Worm (Caenorhabditis elegans): ENCODE data around the gene spi-1.

Gene spi-1

ce11 chrII:7519221-7519620 is 23.2 kb downstream of the spi-1 start, which contains the start of gene glb-9:
Gene glb-9, minus strand, starts transcription at chrII:7519321.
- TF ChIP-seq him-1 (tag; optimal IDR thresholded peaks at IDR 0.05) (no peak), W03F9.2 (tag; optimal IDR thresholded peaks at IDR 0.05) (no peak), dao-5 (tag; optimal IDR thresholded peaks at IDR 0.05) (no peak)

ce11 chrII:7521420-7521819 is 25.4 kb downstream of the spi-1 start:
- no peak for TF ChIP-seq dao-5 (tag; optimal IDR thresholded peaks at IDR 0.05)
- TF ChIP-seq W03F9.2 (tag; optimal IDR thresholded peaks at IDR 0.05), result no peak
- TF ChIP-seq him-1 (tag; optimal IDR thresholded peaks at IDR 0.05), result no peak

ce11 chrII:7523281-7523680 is 27.2 kb downstream of the spi-1 start, which contains the start of gene ZK1290.15:
Gene ZK1290.15, plus strand, starts transcription at chrII:7523581.
- TF ChIP-seq dao-5 (tag; optimal IDR thresholded peaks at IDR 0.05) (no peak), him-1 (tag; optimal IDR thresholded peaks at IDR 0.05) (no peak), W03F9.2 (tag; optimal IDR thresholded peaks at IDR 0.05) (no peak)

DNA sequence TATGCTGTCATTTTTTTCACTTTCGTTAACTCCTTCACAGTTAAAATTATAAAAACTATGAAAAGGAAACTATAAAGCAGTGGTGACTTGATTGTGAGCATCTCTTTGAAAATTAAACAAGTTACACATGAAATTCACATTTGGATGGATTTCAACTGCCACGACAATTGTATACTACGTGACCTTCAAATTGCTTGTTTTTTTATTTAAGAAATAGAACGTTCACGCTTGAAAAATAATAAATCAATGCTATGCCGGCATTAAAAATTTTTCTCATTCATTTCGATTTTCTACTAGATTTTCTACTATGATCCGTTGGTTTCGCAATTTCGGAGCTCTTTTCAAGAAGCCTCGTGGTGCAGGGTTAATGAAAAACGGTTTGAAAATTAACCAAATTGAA is 29.4 kb downstream of the spi-1 start, which contains the start of the genes ZK1290.7 and rnh-1.1:
Gene ZK1290.7, minus strand, starts transcription at position 101 of the 400 bp plus-strand sequence.
Gene rnh-1.1, plus strand, starts transcription at position 281 of the 400 bp plus-strand sequence.
- TF ChIP-seq W03F9.2 (tag; optimal IDR thresholded peaks at IDR 0.05), result no peak
- TF ChIP-seq him-1 (tag; optimal IDR thresholded peaks at IDR 0.05), result no peak
- TF ChIP-seq dao-5 (tag; optimal IDR thresholded peaks at IDR 0.05), result no peak

ce11 chrII:7528210-7528609 is 32.2 kb downstream of the spi-1 start:
- no peak for TF ChIP-seq him-1 (tag; optimal IDR thresholded peaks at IDR 0.05)
- TF ChIP-seq W03F9.2 (tag; optimal IDR thresholded peaks at IDR 0.05), result no peak
- TF ChIP-seq dao-5 (tag; optimal IDR thresholded peaks at IDR 0.05), result no peak

DNA sequence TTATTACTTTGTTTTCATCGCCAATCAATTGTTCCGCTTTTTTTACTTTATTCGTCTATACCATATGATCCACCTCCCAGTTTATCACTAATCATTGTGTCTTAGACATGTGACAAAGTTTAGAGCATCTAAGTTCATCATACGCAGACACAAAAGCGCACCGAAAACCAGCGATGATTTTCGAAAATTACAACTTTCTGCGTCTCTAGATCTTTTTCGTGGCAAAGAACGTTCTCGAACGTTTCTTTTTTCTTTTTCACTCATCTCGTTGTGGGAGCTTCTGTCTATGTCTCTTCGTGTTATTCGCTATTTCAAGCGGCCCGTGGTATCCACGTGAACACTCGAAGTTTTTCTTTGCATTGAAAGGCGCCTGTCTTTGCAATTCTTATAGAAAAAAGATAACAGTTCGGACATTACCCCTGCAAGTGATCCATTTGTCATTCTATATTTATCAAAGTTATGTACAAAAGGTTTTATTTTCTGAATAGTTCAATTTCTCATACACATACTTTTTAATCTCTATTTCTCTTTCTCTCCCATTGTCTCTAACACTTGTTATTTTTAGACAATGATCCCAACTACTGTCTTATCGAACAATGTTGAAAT is 33.1 kb downstream of the spi-1 start, which contains the start of gene ZK1290.5:
Gene ZK1290.5, plus strand, starts transcription at position 566 of the 606 bp plus-strand sequence.
- TF ChIP-seq W03F9.2 (tag; optimal IDR thresholded peaks at IDR 0.05) (peak; percentile 88), him-1 (tag; optimal IDR thresholded peaks at IDR 0.05) (no peak)

DNA sequence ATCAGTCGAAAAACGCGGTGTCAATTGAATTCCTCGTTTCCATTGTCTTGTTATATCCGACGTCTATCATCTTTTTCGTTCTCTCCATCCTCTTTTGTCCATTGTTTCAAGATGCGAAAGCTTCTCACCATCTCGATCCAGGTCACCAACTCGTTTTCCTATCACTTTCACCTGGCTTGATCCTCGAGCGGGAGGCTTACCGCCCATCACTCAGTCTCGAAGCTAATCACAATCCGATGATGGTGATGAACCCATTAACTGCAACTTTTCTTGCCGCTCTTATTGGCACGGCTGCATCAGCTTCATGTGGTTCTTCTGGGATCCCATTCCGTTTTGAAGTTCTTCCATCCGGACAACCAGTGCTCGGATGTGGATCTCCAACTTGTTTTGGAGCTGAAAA is 34.9 kb downstream of the spi-1 start, which contains the start of gene wrt-1:
Gene wrt-1, plus strand, starts transcription at position 53 of the 400 bp plus-strand sequence.
- TF ChIP-seq dao-5 (tag; optimal IDR thresholded peaks at IDR 0.05) (no peak), W03F9.2 (tag; optimal IDR thresholded peaks at IDR 0.05) (no peak), him-1 (tag; optimal IDR thresholded peaks at IDR 0.05) (no peak)

ce11 chrII:7531478-7531877 is 35.4 kb downstream of the spi-1 start:
- TF ChIP-seq W03F9.2 (tag; optimal IDR thresholded peaks at IDR 0.05) (no peak), him-1 (tag; optimal IDR thresholded peaks at IDR 0.05) (no peak), dao-5 (tag; optimal IDR thresholded peaks at IDR 0.05) (no peak)

ce11 chrII:7534369-7534768 is 38.3 kb downstream of the spi-1 start, which contains the start of gene wrt-10:
Gene wrt-10, minus strand, starts transcription at chrII:7534563.
- TF ChIP-seq him-1 (tag; optimal IDR thresholded peaks at IDR 0.05) (no peak), W03F9.2 (tag; optimal IDR thresholded peaks at IDR 0.05) (no peak), dao-5 (tag; optimal IDR thresholded peaks at IDR 0.05) (no peak)

DNA sequence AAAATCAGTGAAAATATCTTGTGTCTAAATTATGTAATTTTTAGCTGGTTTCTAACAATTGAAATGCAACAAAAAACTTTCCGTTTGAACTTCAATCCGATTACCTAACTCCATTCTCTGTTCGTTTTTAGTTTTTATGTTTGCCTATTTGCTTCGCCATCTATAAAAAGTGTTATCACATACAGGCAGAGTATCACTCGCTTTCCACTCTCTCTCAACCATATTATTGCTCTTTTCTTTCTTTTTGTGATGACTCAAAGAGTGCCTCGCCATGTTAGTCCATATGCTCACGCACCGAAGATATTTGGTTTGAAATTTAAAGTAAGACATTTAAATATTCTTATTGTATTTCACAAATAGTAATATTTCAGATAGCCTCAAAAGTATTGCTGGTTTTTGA is 38.9 kb downstream of the spi-1 start, which contains the start of gene ZK1290.13:
Gene ZK1290.13, plus strand, starts transcription at position 73 of the 400 bp plus-strand sequence.
- TF ChIP-seq W03F9.2 (tag; optimal IDR thresholded peaks at IDR 0.05) (no peak), dao-5 (tag; optimal IDR thresholded peaks at IDR 0.05) (no peak), him-1 (tag; optimal IDR thresholded peaks at IDR 0.05) (no peak)

- TF ChIP-seq W03F9.2 (tag; optimal IDR thresholded peaks at IDR 0.05), result no peak
- TF ChIP-seq him-1 (tag; optimal IDR thresholded peaks at IDR 0.05), result no peak
- TF ChIP-seq dao-5 (tag; optimal IDR thresholded peaks at IDR 0.05), result no peak
Observed at ce11 chrII:7537603-7538230, 41.7 kb downstream of the spi-1 start, which contains the start of gene nfi-1. Gene nfi-1, plus strand, starts transcription at chrII:7538180.

ce11 chrII:7542952-7543351 is 46.9 kb downstream of the spi-1 start:
- TF ChIP-seq W03F9.2 (tag; optimal IDR thresholded peaks at IDR 0.05) (no peak), him-1 (tag; optimal IDR thresholded peaks at IDR 0.05) (no peak), dao-5 (tag; optimal IDR thresholded peaks at IDR 0.05) (no peak)

DNA sequence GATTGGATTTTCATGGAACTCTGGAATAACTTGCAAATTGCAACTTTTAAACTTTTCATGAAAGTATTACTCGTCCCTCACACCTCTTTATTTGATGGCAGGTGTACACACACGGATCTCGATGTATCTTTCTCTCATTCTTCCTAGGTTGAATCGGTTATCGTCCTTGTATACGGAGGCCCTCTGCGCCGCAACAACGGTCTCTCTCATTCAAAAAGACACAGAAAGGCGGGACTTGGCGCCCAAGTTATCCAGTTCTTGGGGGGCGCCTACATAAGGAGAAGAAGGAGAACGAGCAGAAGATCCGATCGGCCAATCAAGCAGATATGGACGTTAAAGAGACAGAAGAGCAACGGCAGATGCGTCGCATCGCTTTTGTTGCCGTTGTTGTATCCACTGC is 47.8 kb downstream of the spi-1 start, which contains the start of gene rol-8:
Gene rol-8, plus strand, starts transcription at position 301 of the 400 bp plus-strand sequence.
- TF ChIP-seq dao-5 (tag; optimal IDR thresholded peaks at IDR 0.05) (no peak), him-1 (tag; optimal IDR thresholded peaks at IDR 0.05) (no peak), W03F9.2 (tag; optimal IDR thresholded peaks at IDR 0.05) (no peak)

DNA sequence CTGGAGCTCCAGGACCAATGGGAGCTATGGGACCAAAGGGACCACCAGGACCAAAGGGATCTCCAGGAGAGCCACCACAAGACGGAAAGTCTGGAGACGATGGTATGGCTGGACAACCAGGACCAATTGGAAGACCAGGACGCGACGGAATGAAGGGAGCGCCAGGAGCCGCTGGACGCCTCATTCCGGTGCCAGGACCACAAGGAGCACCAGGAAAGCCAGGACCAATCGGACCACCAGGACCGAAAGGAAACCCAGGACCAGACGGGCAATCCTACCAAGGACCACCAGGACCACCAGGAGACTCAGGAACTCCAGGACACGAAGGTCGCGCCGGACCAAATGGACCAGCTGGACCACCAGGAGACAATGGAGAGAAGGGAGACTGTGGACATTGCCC is 48.7 kb downstream of the spi-1 start:
- TF ChIP-seq dao-5 (tag; optimal IDR thresholded peaks at IDR 0.05) (no peak), W03F9.2 (tag; optimal IDR thresholded peaks at IDR 0.05) (no peak), him-1 (tag; optimal IDR thresholded peaks at IDR 0.05) (no peak)
